Fruit fly (Drosophila melanogaster) whole organism, adult: ENCODE measurements around the gene MnM.

Experiments used
- CG11617 ChIP-seq: fragments of 200-800 bp; sonication (Bioruptor generic); optimal IDR thresholded peaks from 2 replicates; lab custom pipeline; 2017; ENCODE audit warnings: mild to moderate bottlenecking, missing biosample characterization, missing genetic modification reagents, missing genetic modification characterization
- CG12768 ChIP-seq: fragments of 200-800 bp; sonication (Bioruptor generic); optimal IDR thresholded peaks from 2 replicates; lab custom pipeline; 2017; ENCODE audit warnings: missing biosample characterization, missing genetic modification characterization, mild to moderate bottlenecking, moderate library complexity, missing genetic modification reagents
- CG14711 ChIP-seq: fragments of 200-800 bp; sonication (Bioruptor generic); optimal IDR thresholded peaks from 2 replicates; lab custom pipeline; 2018; ENCODE audit warnings: missing biosample characterization, mild to moderate bottlenecking, missing genetic modification characterization, moderate library complexity
- CG1620 ChIP-seq: fragments of 200-800 bp; sonication (Bioruptor generic); optimal IDR thresholded peaks from 2 replicates; lab custom pipeline; 2016; ENCODE audit warnings: missing biosample characterization, missing genetic modification characterization
- CG33017 ChIP-seq: fragments of 200-800 bp; sonication (Bioruptor generic); optimal IDR thresholded peaks from 2 replicates; lab custom pipeline; 2018; ENCODE audit warnings: missing biosample characterization, mild to moderate bottlenecking, missing genetic modification characterization, moderate library complexity
- CG5204 ChIP-seq: fragments of 200-800 bp; sonication (Bioruptor generic); optimal IDR thresholded peaks from 2 replicates; lab custom pipeline; 2016; ENCODE audit warnings: missing biosample characterization, missing genetic modification characterization
- CG7045 ChIP-seq: fragments of 200-800 bp; sonication (Bioruptor generic); optimal IDR thresholded peaks from 2 replicates; lab custom pipeline; 2017; ENCODE audit warnings: missing biosample characterization, mild to moderate bottlenecking, missing genetic modification characterization
- CG7101 ChIP-seq: fragments of 200-800 bp; sonication (Bioruptor generic); optimal IDR thresholded peaks from 2 replicates; lab custom pipeline; 2018; ENCODE audit warnings: missing biosample characterization, mild to moderate bottlenecking, missing genetic modification characterization, moderate library complexity
- Clk ChIP-seq: fragments of 200-800 bp; sonication (Bioruptor generic); optimal IDR thresholded peaks from 2 replicates; lab custom pipeline; 2017; ENCODE audit warnings: missing biosample characterization, missing genetic modification characterization
- Crg-1 ChIP-seq: fragments of 200-800 bp; sonication (Bioruptor generic); optimal IDR thresholded peaks from 2 replicates; lab custom pipeline; 2016; ENCODE audit warnings: missing biosample characterization, missing genetic modification characterization
- Hr96 ChIP-seq: fragments of 200-800 bp; sonication (Bioruptor generic); optimal IDR thresholded peaks from 2 replicates; lab custom pipeline; 2016; ENCODE audit warnings: missing biosample characterization, missing genetic modification characterization
- Mnt ChIP-seq: fragments of 200-800 bp; sonication (Bioruptor generic); optimal IDR thresholded peaks from 2 replicates; lab custom pipeline; 2016; ENCODE audit warnings: missing biosample characterization, mild to moderate bottlenecking, missing genetic modification characterization
- bab1 ChIP-seq: fragments of 200-800 bp; sonication (Bioruptor generic); optimal IDR thresholded peaks from 3 replicates; lab custom pipeline; 2019; ENCODE audit warnings: missing biosample characterization, mild to moderate bottlenecking, missing genetic modification characterization, moderate library complexity
- cic ChIP-seq: fragments of 200-800 bp; sonication (Bioruptor generic); optimal IDR thresholded peaks from 2 replicates; lab custom pipeline; 2017; ENCODE audit warnings: missing biosample characterization, mild to moderate bottlenecking, missing genetic modification characterization, moderate library complexity
- cnc ChIP-seq, 2 experiments: fragments of >200 bp; optimal IDR thresholded peaks; 2 replicates each; lab custom pipeline; 2017
- kay ChIP-seq: fragments of 200-800 bp; sonication (Bioruptor generic); peaks from one replicate; lab custom pipeline; 2016; ENCODE audit warnings: missing biosample characterization, missing genetic modification characterization, borderline replicate concordance
- ovo ChIP-seq: fragments of 200-800 bp; sonication (Bioruptor generic); optimal IDR thresholded peaks from 2 replicates; lab custom pipeline; 2016; ENCODE audit warnings: missing biosample characterization, missing genetic modification characterization
- pad ChIP-seq: fragments of 200-800 bp; sonication (Bioruptor generic); optimal IDR thresholded peaks from 3 replicates; lab custom pipeline; 2017; ENCODE audit warnings: missing biosample characterization, missing genetic modification characterization, mild to moderate bottlenecking, moderate library complexity, missing genetic modification reagents
- tj ChIP-seq: fragments of 200-800 bp; sonication (Bioruptor generic); optimal IDR thresholded peaks from 3 replicates; lab custom pipeline; 2017; ENCODE audit warnings: missing biosample characterization, mild to moderate bottlenecking, missing genetic modification characterization, moderate library complexity
- toe ChIP-seq: fragments of 200-800 bp; sonication (Bioruptor generic); optimal IDR thresholded peaks from 2 replicates; lab custom pipeline; 2016; ENCODE audit warnings: missing biosample characterization, missing genetic modification characterization

The MnM gene

dm6 chr3L:3148125-3149059, 30.0 kb downstream of the MnM start, which contains the start of the genes Usp5 and BtbVII:
Usp5 (minus strand) TSS chr3L:3148358.
BtbVII (plus strand) TSS chr3L:3148646.
- TF ChIP-seq toe (GFP tag; lab: Kevin White, UChicago) (peak; percentile 84), Mnt (peak; percentile 71), kay (no peak), cic (GFP tag; lab: Kevin White, UChicago) (peak; percentile 24), cnc (optimal IDR thresholded peaks at IDR 0.05; lab: Kevin White, UChicago) (peak; percentile 80 to 92), Hr96 (peak; percentile 86), CG1620 (GFP tag; lab: Kevin White, UChicago) (peak; percentile 85), bab1 (GFP tag; lab: Kevin White, UChicago) (peak; percentile 82), CG7045 (GFP tag; lab: Kevin White, UChicago) (peak; percentile 45), CG11617 (peak; percentile 70), Crg-1 (GFP tag; lab: Kevin White, UChicago) (peak; percentile 73), CG33017 (tag; lab: Kevin White, UChicago) (peak; percentile 0), CG5204 (GFP tag; lab: Kevin White, UChicago) (no peak), CG14711 (tag; lab: Kevin White, UChicago) (peak; percentile 48), pad (GFP tag; lab: Kevin White, UChicago) (peak; percentile 55), tj (GFP tag; lab: Kevin White, UChicago) (peak; percentile 43), ovo (GFP tag; lab: Kevin White, UChicago) (peak; percentile 78), CG12768 (GFP tag; lab: Kevin White, UChicago) (peak; percentile 62), Clk (GFP tag; lab: Kevin White, UChicago) (peak; percentile 56), CG7101 (tag; lab: Kevin White, UChicago) (peak; percentile 73)

DNA sequence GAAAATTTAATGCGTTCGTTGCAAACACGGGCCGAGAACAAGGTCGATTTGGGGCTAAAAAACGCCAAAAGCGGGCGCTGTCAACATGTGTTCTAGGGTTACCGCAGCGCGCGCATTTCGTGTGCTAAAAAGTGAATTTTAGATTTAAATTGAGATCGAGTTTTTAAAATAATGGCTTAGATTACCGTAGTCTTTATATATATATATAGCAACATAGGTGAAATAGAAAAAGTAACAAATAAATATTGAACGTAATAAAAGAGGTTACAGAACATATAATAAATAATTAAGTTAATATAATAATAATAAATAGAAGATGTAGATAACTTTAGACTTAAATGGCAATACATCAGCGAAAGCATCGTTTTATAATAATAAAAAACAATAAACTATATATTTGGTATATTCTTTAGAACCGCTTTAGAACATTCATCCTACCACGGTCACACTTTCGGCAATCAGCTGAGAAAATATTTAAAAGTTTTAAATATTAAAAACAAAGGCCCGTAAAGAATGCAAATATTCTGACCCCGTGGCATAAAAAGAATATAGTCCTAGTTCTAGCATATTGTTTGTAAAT, 34.9 kb downstream of the MnM start, which contains the start of the genes CG11537 and Alg2:
CG11537 (minus strand) TSS at position 75 of the 580 bp plus-strand sequence.
Alg2 (plus strand) TSS at position 426 of the 580 bp plus-strand sequence.
- TF ChIP-seq CG7045 (GFP tag; lab: Kevin White, UChicago) (peak; percentile 21), toe (GFP tag; lab: Kevin White, UChicago) (no peak), CG7101 (tag; lab: Kevin White, UChicago) (peak; percentile 12), CG12768 (GFP tag; lab: Kevin White, UChicago) (peak; percentile 54), CG1620 (GFP tag; lab: Kevin White, UChicago) (peak; percentile 27), Clk (GFP tag; lab: Kevin White, UChicago) (no peak), Crg-1 (GFP tag; lab: Kevin White, UChicago) (no peak), kay (no peak), cnc (optimal IDR thresholded peaks at IDR 0.05; lab: Kevin White, UChicago) (no peak), Hr96 (no peak), ovo (GFP tag; lab: Kevin White, UChicago) (no peak), CG11617 (peak; percentile 10), pad (GFP tag; lab: Kevin White, UChicago) (no peak), Mnt (peak; percentile 57), tj (GFP tag; lab: Kevin White, UChicago) (peak; percentile 59), bab1 (GFP tag; lab: Kevin White, UChicago) (peak; percentile 55), CG5204 (GFP tag; lab: Kevin White, UChicago) (no peak), CG33017 (tag; lab: Kevin White, UChicago) (no peak), cic (GFP tag; lab: Kevin White, UChicago) (no peak), CG14711 (tag; lab: Kevin White, UChicago) (peak; percentile 98)

- TF ChIP-seq cnc (optimal IDR thresholded peaks at IDR 0.05; lab: Kevin White, UChicago) (peak in 1 of 2 experiments; percentile 8), CG33017 (tag; lab: Kevin White, UChicago) (no peak), bab1 (GFP tag; lab: Kevin White, UChicago) (no peak), kay (no peak), Crg-1 (GFP tag; lab: Kevin White, UChicago) (no peak), Clk (GFP tag; lab: Kevin White, UChicago) (no peak), CG12768 (GFP tag; lab: Kevin White, UChicago) (no peak), CG7045 (GFP tag; lab: Kevin White, UChicago) (no peak), CG5204 (GFP tag; lab: Kevin White, UChicago) (no peak), Hr96 (no peak), Mnt (peak; percentile 52), cic (GFP tag; lab: Kevin White, UChicago) (no peak), ovo (GFP tag; lab: Kevin White, UChicago) (peak; percentile 29)
Observed at dm6 chr3L:3142516-3143382, 35.6 kb downstream of the MnM start.

- no peak for TF ChIP-seq CG7045 (GFP tag; lab: Kevin White, UChicago)
- no peak for TF ChIP-seq Crg-1 (GFP tag; lab: Kevin White, UChicago)
- TF ChIP-seq CG33017 (tag; lab: Kevin White, UChicago), result no peak
- TF ChIP-seq pad (GFP tag; lab: Kevin White, UChicago), result no peak
- TF ChIP-seq cnc (optimal IDR thresholded peaks at IDR 0.05; lab: Kevin White, UChicago), result no peak
- no peak for TF ChIP-seq ovo (GFP tag; lab: Kevin White, UChicago)
- TF ChIP-seq CG12768 (GFP tag; lab: Kevin White, UChicago), result no peak
- no peak for TF ChIP-seq bab1 (GFP tag; lab: Kevin White, UChicago)
- TF ChIP-seq Clk (GFP tag; lab: Kevin White, UChicago), result no peak
- TF ChIP-seq CG5204 (GFP tag; lab: Kevin White, UChicago), result no peak
- no peak for TF ChIP-seq Hr96
- no peak for TF ChIP-seq CG14711 (tag; lab: Kevin White, UChicago)
- no peak for TF ChIP-seq kay
- no peak for TF ChIP-seq toe (GFP tag; lab: Kevin White, UChicago)
- no peak for TF ChIP-seq CG7101 (tag; lab: Kevin White, UChicago)
- TF ChIP-seq Mnt, result no peak
Observed at dm6 chr3L:3141411-3141810, 37.0 kb downstream of the MnM start.
